Worm (Caenorhabditis elegans): ENCODE measurements around the gene fem-2.

fem-2 gene

ce11 chrIII:641759-642158 is 7.3 kb upstream of the fem-2 start, which contains the start of gene W06E11.1:
Gene W06E11.1, plus strand, starts transcription at chrIII:642059.
- TF ChIP-seq flt-1 (GFP tag; IDR thresholded peaks at IDR 0.05) (no peak), tbx-37 (GFP tag; conservative IDR thresholded peaks at IDR 0.05) (no peak), ceh-36 (tag; optimal IDR thresholded peaks at IDR 0.05) (no peak), tbx-11 (GFP tag; IDR thresholded peaks at IDR 0.05) (no peak), scrt-1 (GFP tag; IDR thresholded peaks at IDR 0.05) (no peak), ets-7 (tag; optimal IDR thresholded peaks at IDR 0.05) (no peak), hmg-4 (GFP tag; optimal IDR thresholded peaks at IDR 0.05) (no peak), aly-1 (tag; optimal IDR thresholded peaks at IDR 0.05) (no peak), pes-1 (GFP tag; IDR thresholded peaks at IDR 0.05) (no peak), tra-4 (tag; optimal IDR thresholded peaks at IDR 0.05) (no peak), ama-1 (optimal IDR thresholded peaks at IDR 0.05) (no peak), F13C5.2 (tag; optimal IDR thresholded peaks at IDR 0.05) (no peak), sea-1 (GFP tag; conservative IDR thresholded peaks at IDR 0.05) (no peak), ceh-13 (GFP tag; optimal IDR thresholded peaks at IDR 0.05) (no peak)

- TF ChIP-seq tbx-37 (GFP tag; conservative IDR thresholded peaks at IDR 0.05) (peak; percentile 58), hmg-4 (GFP tag; optimal IDR thresholded peaks at IDR 0.05) (no peak), tbx-11 (GFP tag; IDR thresholded peaks at IDR 0.05) (peak; percentile 71), hnd-1 (tag; optimal IDR thresholded peaks at IDR 0.05) (peak; percentile 63), hmbx-1 (tag; optimal IDR thresholded peaks at IDR 0.05) (peak; percentile 56), ceh-13 (GFP tag; optimal IDR thresholded peaks at IDR 0.05) (peak; percentile 40), ama-1 (optimal IDR thresholded peaks at IDR 0.05) (no peak), ets-7 (tag; optimal IDR thresholded peaks at IDR 0.05) (no peak), F13C5.2 (tag; optimal IDR thresholded peaks at IDR 0.05) (peak; percentile 87), flt-1 (GFP tag; IDR thresholded peaks at IDR 0.05) (peak; percentile 35; the same call in 1 of the 2 replicates), aly-1 (tag; optimal IDR thresholded peaks at IDR 0.05) (no peak), scrt-1 (GFP tag; IDR thresholded peaks at IDR 0.05) (no peak), sea-1 (GFP tag; conservative IDR thresholded peaks at IDR 0.05) (no peak), B0310.2 (tag; optimal IDR thresholded peaks at IDR 0.05) (peak; percentile 59), ceh-36 (tag; optimal IDR thresholded peaks at IDR 0.05) (no peak), pes-1 (GFP tag; IDR thresholded peaks at IDR 0.05) (peak; percentile 78), tra-4 (tag; optimal IDR thresholded peaks at IDR 0.05) (peak; percentile 18)
Observed at ce11 chrIII:640198-640803, 5.9 kb upstream of the fem-2 start, which contains the start of the genes tag-266 and tag-267. Gene tag-266, minus strand, starts transcription at chrIII:640226. Gene tag-267, plus strand, starts transcription at chrIII:640790.

- TF ChIP-seq hnd-1 (tag; optimal IDR thresholded peaks at IDR 0.05) = no peak
- TF ChIP-seq aly-1 (tag; optimal IDR thresholded peaks at IDR 0.05) = no peak
- no peak for TF ChIP-seq tbx-37 (GFP tag; conservative IDR thresholded peaks at IDR 0.05)
Observed at ce11 chrIII:638319-638718, 3.9 kb upstream of the fem-2 start, which contains the start of gene sbds-1. Gene sbds-1, minus strand, starts transcription at chrIII:638419.

ce11 chrIII:636067-636466 is 1.6 kb upstream of the fem-2 start, which contains the start of gene T19C3.7:
Gene T19C3.7, minus strand, starts transcription at chrIII:636167.
- TF ChIP-seq hnd-1 (tag; optimal IDR thresholded peaks at IDR 0.05) (no peak), sea-1 (GFP tag; conservative IDR thresholded peaks at IDR 0.05) (no peak), tbx-11 (GFP tag; IDR thresholded peaks at IDR 0.05) (no peak), ama-1 (optimal IDR thresholded peaks at IDR 0.05) (no peak), pes-1 (GFP tag; IDR thresholded peaks at IDR 0.05) (no peak), ceh-13 (GFP tag; optimal IDR thresholded peaks at IDR 0.05) (no peak), tra-4 (tag; optimal IDR thresholded peaks at IDR 0.05) (no peak), scrt-1 (GFP tag; IDR thresholded peaks at IDR 0.05) (no peak), F13C5.2 (tag; optimal IDR thresholded peaks at IDR 0.05) (no peak), ceh-36 (tag; optimal IDR thresholded peaks at IDR 0.05) (no peak)

ce11 chrIII:631421-631820 is 3.0 kb downstream of the fem-2 start, which contains the start of gene T19C3.6:
Gene T19C3.6, minus strand, starts transcription at chrIII:631521.
- TF ChIP-seq ets-7 (tag; optimal IDR thresholded peaks at IDR 0.05) (no peak), tra-4 (tag; optimal IDR thresholded peaks at IDR 0.05) (no peak), scrt-1 (GFP tag; IDR thresholded peaks at IDR 0.05) (no peak), ceh-13 (GFP tag; optimal IDR thresholded peaks at IDR 0.05) (no peak), hmbx-1 (tag; optimal IDR thresholded peaks at IDR 0.05) (no peak), flt-1 (GFP tag; IDR thresholded peaks at IDR 0.05) (no peak), sea-1 (GFP tag; conservative IDR thresholded peaks at IDR 0.05) (no peak)

- peak; percentile 62; the same call in 1 of the 2 replicates for TF ChIP-seq pes-1 (GFP tag; IDR thresholded peaks at IDR 0.05)
- TF ChIP-seq tbx-11 (GFP tag; IDR thresholded peaks at IDR 0.05) = peak; percentile 46; the same call in 1 of the 2 replicates
- TF ChIP-seq tbx-37 (GFP tag; conservative IDR thresholded peaks at IDR 0.05) = peak; percentile 47
- TF ChIP-seq scrt-1 (GFP tag; IDR thresholded peaks at IDR 0.05) = peak; percentile 75
Observed at ce11 chrIII:628942-629341, 5.5 kb downstream of the fem-2 start.

ce11 chrIII:627838-628237 is 6.6 kb downstream of the fem-2 start, which contains the start of gene T19C3.5:
Gene T19C3.5, minus strand, starts transcription at chrIII:627938.
- TF ChIP-seq pes-1 (GFP tag; IDR thresholded peaks at IDR 0.05) = no peak
- no peak for TF ChIP-seq aly-1 (tag; optimal IDR thresholded peaks at IDR 0.05)
- TF ChIP-seq flt-1 (GFP tag; IDR thresholded peaks at IDR 0.05) = no peak
- no peak for TF ChIP-seq ceh-13 (GFP tag; optimal IDR thresholded peaks at IDR 0.05)
- TF ChIP-seq ets-7 (tag; optimal IDR thresholded peaks at IDR 0.05) = no peak
- TF ChIP-seq tbx-37 (GFP tag; conservative IDR thresholded peaks at IDR 0.05) = no peak
- no peak for TF ChIP-seq scrt-1 (GFP tag; IDR thresholded peaks at IDR 0.05)
- no peak for TF ChIP-seq hnd-1 (tag; optimal IDR thresholded peaks at IDR 0.05)
- TF ChIP-seq hmg-4 (GFP tag; optimal IDR thresholded peaks at IDR 0.05) = no peak
- TF ChIP-seq B0310.2 (tag; optimal IDR thresholded peaks at IDR 0.05) = no peak
- TF ChIP-seq sea-1 (GFP tag; conservative IDR thresholded peaks at IDR 0.05) = no peak
- TF ChIP-seq ceh-36 (tag; optimal IDR thresholded peaks at IDR 0.05) = no peak
- no peak for TF ChIP-seq tra-4 (tag; optimal IDR thresholded peaks at IDR 0.05)
- no peak for TF ChIP-seq F13C5.2 (tag; optimal IDR thresholded peaks at IDR 0.05)

All from whole organism, early embryonic.